Worm (Caenorhabditis elegans) whole organism, L3 larva: ENCODE data around the gene K09C8.8.
A peak's percentile ranks its signal among the peaks of the same experiment; 100 is the strongest.

ENCODE experiments used
- R02D3.7 ChIP-seq: fragments of 150-350 bp; optimal IDR thresholded peaks from 2 replicates; lab custom pipeline; 2014; ENCODE audit warnings: missing biosample characterization, missing genetic modification characterization
- ZK546.5 ChIP-seq: sonication (generic microtip); optimal IDR thresholded peaks from 2 replicates; lab custom pipeline; 2017; ENCODE audit warnings: missing biosample characterization, missing genetic modification characterization
- ama-1 ChIP-seq: fragments of 150-350 bp; optimal IDR thresholded peaks from 2 replicates; lab custom pipeline; 2018
- ceh-28 ChIP-seq: fragments of 150-350 bp; optimal IDR thresholded peaks from 2 replicates; lab custom pipeline; 2014; ENCODE audit warnings: missing biosample characterization, missing genetic modification reagents, missing genetic modification characterization
- ceh-9 ChIP-seq: sonication (generic microtip); optimal IDR thresholded peaks from 2 replicates; lab custom pipeline; 2018; ENCODE audit warnings: missing biosample characterization, missing genetic modification characterization
- daf-12 ChIP-seq: fragments of 150-350 bp; optimal IDR thresholded peaks from 2 replicates; lab custom pipeline; 2014; ENCODE audit warnings: missing biosample characterization, missing genetic modification reagents, missing genetic modification characterization
- elt-1 ChIP-seq: fragments of 150-350 bp; optimal IDR thresholded peaks from 2 replicates; lab custom pipeline; 2014; ENCODE audit warnings: missing biosample characterization, missing genetic modification characterization
- elt-2 ChIP-seq: sonication (generic microtip); optimal IDR thresholded peaks from 2 replicates; lab custom pipeline; 2016; ENCODE audit warnings: missing genetic modification reagents, mild to moderate bottlenecking, missing genetic modification characterization, missing compliant biosample characterization
- elt-3 ChIP-seq, 3 experiments: fragments of 150-350 bp in 1 of 3; sonication (generic microtip) in 2 of 3; optimal IDR thresholded peaks; 2 replicates in 2 of 3; 4 replicates in 1 of 3; lab custom pipeline; 2014 to 2017; ENCODE audit warnings: missing biosample characterization in 3 of 3, missing genetic modification characterization in 3 of 3
- eor-1 ChIP-seq, 2 experiments: fragments of 150-350 bp; optimal IDR thresholded peaks; 2 replicates each; lab custom pipeline; 2014 to 2018; ENCODE audit warnings: missing biosample characterization in 2 of 2, missing genetic modification characterization in 2 of 2
- fkh-10 ChIP-seq: sonication (generic microtip); optimal IDR thresholded peaks from 2 replicates; lab custom pipeline; 2017; ENCODE audit warnings: missing biosample characterization, missing genetic modification reagents, missing genetic modification characterization
- fkh-2 ChIP-seq: fragments of 150-350 bp; optimal IDR thresholded peaks from 2 replicates; lab custom pipeline; 2014; ENCODE audit warnings: missing biosample characterization, missing genetic modification reagents, missing genetic modification characterization
- hmg-11 ChIP-seq: sonication (generic microtip); optimal IDR thresholded peaks from 2 replicates; lab custom pipeline; 2016; ENCODE audit warnings: missing genetic modification characterization, missing compliant biosample characterization
- jun-1 ChIP-seq: fragments of 150-350 bp; optimal IDR thresholded peaks from 2 replicates; lab custom pipeline; 2014; ENCODE audit warnings: missing biosample characterization, missing genetic modification reagents, missing genetic modification characterization
- lin-39 ChIP-seq: fragments of 150-350 bp; optimal IDR thresholded peaks from 2 replicates; lab custom pipeline; 2018; ENCODE audit warnings: missing biosample characterization, missing genetic modification reagents, missing genetic modification characterization
- lsy-12 ChIP-seq: sonication (generic microtip); optimal IDR thresholded peaks from 2 replicates; lab custom pipeline; 2016; ENCODE audit warnings: mild to moderate bottlenecking, missing genetic modification characterization, missing compliant biosample characterization
- mdl-1 ChIP-seq: fragments of 150-350 bp; optimal IDR thresholded peaks from 2 replicates; lab custom pipeline; 2014; ENCODE audit warnings: missing biosample characterization, missing genetic modification characterization
- nfya-1 ChIP-seq: sonication (generic microtip); optimal IDR thresholded peaks from 2 replicates; lab custom pipeline; 2017; ENCODE audit warnings: missing genetic modification characterization, mild to moderate bottlenecking, missing compliant biosample characterization, antibody characterized with exemption, moderate library complexity; ENCODE audit not compliant: insufficient read depth
- nhr-12 ChIP-seq: fragments of 150-350 bp; optimal IDR thresholded peaks from 2 replicates; lab custom pipeline; 2014; ENCODE audit warnings: missing biosample characterization, missing genetic modification characterization
- nhr-23 ChIP-seq: fragments of 150-350 bp; optimal IDR thresholded peaks from 2 replicates; lab custom pipeline; 2014; ENCODE audit warnings: missing biosample characterization, missing genetic modification reagents, missing genetic modification characterization
- nhr-25 ChIP-seq: sonication (generic microtip); optimal IDR thresholded peaks from 2 replicates; lab custom pipeline; 2017; ENCODE audit warnings: missing biosample characterization, missing genetic modification characterization
- nhr-43 ChIP-seq: sonication (generic microtip); optimal IDR thresholded peaks from 2 replicates; lab custom pipeline; 2016; ENCODE audit warnings: mild to moderate bottlenecking, missing genetic modification characterization, missing compliant biosample characterization; ENCODE audit not compliant: poor library complexity, severe bottlenecking
- nhr-67 ChIP-seq: fragments of 150-350 bp; optimal IDR thresholded peaks from 2 replicates; lab custom pipeline; 2014; ENCODE audit warnings: missing biosample characterization, missing genetic modification characterization
- pha-4 ChIP-seq: fragments of 150-350 bp; optimal IDR thresholded peaks from 2 replicates; lab custom pipeline; 2014; ENCODE audit warnings: missing biosample characterization, missing genetic modification reagents, missing genetic modification characterization
- pqm-1 ChIP-seq: fragments of 150-350 bp; optimal IDR thresholded peaks from 2 replicates; lab custom pipeline; 2017; ENCODE audit warnings: missing biosample characterization, missing genetic modification characterization, inconsistent platforms
- sea-2 ChIP-seq: fragments of 150-350 bp; sonication (generic microtip); optimal IDR thresholded peaks from 4 replicates; lab custom pipeline; 2014; ENCODE audit warnings: missing biosample characterization, missing genetic modification reagents, missing genetic modification characterization
- unc-39 ChIP-seq: sonication (generic microtip); optimal IDR thresholded peaks from 4 replicates; lab custom pipeline; 2017; ENCODE audit warnings: missing biosample characterization, missing genetic modification characterization
- unc-62 ChIP-seq: fragments of 150-350 bp; sonication (generic microtip); optimal IDR thresholded peaks from 4 replicates; lab custom pipeline; 2014; ENCODE audit warnings: missing biosample characterization, missing genetic modification reagents, missing genetic modification characterization
- ztf-11 ChIP-seq: fragments of 150-350 bp; optimal IDR thresholded peaks from 2 replicates; lab custom pipeline; 2014; ENCODE audit warnings: missing biosample characterization, missing genetic modification characterization
- ztf-4 ChIP-seq: fragments of 150-350 bp; optimal IDR thresholded peaks from 2 replicates; lab custom pipeline; 2014; ENCODE audit warnings: missing biosample characterization, missing genetic modification characterization

The K09C8.8 gene

DNA sequence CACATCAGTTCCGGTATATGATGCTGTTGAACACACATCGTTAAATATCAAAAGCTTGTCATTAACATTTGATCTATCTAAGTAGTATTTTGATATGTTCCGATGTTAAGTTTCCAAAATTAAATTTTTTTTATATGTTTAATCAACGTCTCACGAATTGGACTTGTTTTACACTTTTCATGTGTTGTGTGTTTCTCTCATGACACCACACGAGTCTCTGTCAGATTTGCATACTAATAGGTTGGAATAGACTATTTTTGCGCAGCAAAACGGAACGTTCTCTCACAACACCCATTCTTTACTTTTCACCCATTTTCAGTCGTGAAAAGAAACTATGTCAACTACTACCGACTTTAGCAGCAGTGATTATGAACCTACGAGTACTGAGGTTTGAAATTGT is at the start of gene K09C8.8:
TSS of gene K09C8.8 (plus strand) at position 301 of the 400 bp plus-strand sequence.
- TF ChIP-seq eor-1 (tag; optimal IDR thresholded peaks at IDR 0.05; lab: Kevin White, UChicago) (no peak), ztf-11 (tag; lab: Kevin White, UChicago) (no peak), daf-12 (tag; lab: Kevin White, UChicago) (no peak), nhr-12 (tag; lab: Kevin White, UChicago) (no peak), nhr-25 (no peak)

DNA sequence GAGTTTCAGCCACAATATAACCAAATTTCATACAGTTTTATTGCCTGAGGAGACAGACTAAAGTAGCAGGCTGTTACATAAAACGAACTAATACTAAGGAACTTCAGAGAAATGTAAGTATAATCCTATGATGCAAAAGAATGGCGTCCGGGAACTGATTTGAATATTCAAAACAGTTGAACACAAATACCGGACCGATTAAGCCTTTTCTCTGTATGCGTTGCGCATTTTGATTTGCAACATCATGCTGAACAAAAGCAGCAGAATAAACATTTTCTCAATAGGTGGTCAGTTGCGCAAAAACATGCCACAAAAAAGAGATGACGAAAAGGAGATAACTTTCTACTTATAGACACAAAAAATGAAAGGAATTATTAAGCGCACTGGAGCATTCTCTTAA is 46.7 kb upstream of the K09C8.8 start:
- TF ChIP-seq mdl-1 (tag; lab: Kevin White, UChicago) (no peak), ceh-9 (tag; lab: Kevin White, UChicago) (no peak), hmg-11 (tag; lab: Kevin White, UChicago) (no peak), nhr-67 (tag; lab: Kevin White, UChicago) (no peak), R02D3.7 (no peak), unc-62 (no peak), nfya-1 (tag; lab: Kevin White, UChicago) (no peak), pha-4 (tag; lab: Kevin White, UChicago) (no peak), ztf-4 (no peak), nhr-25 (no peak)

ce11 chrX:10927136-10927535 is 43.6 kb upstream of the K09C8.8 start:
- no peak for TF ChIP-seq nhr-23 (tag; lab: Kevin White, UChicago)
- no peak for TF ChIP-seq ZK546.5 (tag; lab: Kevin White, UChicago)

- peak; percentile 56 for TF ChIP-seq elt-2 (tag; lab: Kevin White, UChicago)
- no peak for TF ChIP-seq nfya-1 (tag; lab: Kevin White, UChicago)
- TF ChIP-seq pha-4 (tag; lab: Kevin White, UChicago) = peak; percentile 26
Observed at ce11 chrX:10928948-10929563, 41.7 kb upstream of the K09C8.8 start, which contains the start of gene dgn-1. Gene dgn-1, minus strand, starts transcription at chrX:10928998.

DNA sequence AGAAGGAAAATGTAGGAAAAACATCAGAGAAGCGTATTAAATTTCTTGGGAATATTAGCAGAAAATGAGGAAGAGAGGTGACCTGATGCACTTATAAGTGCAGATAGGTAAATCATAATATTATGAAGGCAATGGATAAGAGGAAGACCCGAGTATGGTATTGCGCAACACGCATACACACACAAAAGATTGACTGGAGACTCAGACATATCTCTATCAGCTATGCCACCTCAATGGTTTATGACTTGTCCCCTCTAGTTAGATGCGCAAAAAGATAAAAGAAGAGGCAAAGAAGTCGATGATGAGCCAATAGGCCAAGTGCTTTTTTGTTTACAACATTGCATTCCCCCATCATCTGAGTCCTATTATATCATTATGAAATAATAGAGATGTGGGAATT is 38.6 kb upstream of the K09C8.8 start:
- TF ChIP-seq R02D3.7 = no peak

DNA sequence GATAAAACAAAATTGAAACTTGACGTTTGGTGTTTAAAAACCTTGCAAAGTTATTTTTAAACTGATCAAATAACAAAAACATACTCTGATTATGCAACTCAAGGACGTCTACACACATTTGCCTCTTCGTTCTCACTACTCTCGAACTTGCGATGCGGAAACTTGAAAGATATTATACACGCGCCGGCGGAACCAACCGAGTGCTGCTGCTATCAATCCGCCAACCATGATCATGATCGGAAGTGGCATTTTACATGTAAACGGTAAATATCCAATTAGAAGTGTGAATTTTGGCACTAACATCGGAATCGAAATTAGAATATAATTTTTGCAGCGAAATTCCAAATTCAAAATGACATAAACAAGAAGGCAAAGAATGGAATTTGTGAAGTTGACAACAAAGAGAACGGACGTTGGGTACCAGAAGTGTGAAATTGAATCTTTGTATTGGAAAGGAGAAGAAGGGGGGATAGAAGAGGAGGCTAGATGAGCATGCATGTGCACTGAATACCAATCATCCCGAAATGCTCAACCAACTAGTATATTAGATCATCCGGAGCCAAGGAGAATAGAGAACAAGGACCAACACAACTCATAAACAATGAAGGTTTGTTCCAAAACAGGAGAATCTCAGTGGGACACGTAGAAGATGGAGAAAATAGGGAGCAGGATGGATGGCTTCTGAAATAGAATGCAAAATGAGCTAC is 37.3 kb upstream of the K09C8.8 start:
- no peak for TF ChIP-seq fkh-2 (tag; lab: Kevin White, UChicago)

DNA sequence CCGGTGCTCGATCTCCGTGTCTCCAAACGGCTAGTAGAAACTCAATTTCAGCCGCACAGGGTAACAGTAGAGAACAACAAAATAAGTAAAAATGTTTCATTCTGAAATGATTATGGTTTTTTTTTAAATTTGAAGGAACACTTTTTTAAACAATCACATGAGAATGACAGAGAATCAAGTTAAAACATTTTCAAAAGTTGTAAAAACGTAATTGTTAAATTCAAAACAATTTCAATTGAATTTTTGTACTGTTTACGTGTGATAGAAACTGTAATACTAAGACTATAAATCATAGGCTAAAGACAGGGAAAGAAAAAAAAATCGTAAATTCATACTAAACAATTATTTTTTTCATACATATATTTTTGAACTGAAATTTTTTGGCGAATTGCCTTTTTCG is 29.5 kb upstream of the K09C8.8 start, which contains the start of gene pho-7:
TSS of gene pho-7 (minus strand) at position 101 of the 400 bp plus-strand sequence.
- TF ChIP-seq ztf-11 (tag; lab: Kevin White, UChicago) (no peak), lsy-12 (tag; lab: Kevin White, UChicago) (no peak), sea-2 (GFP tag; lab: Kevin White, UChicago) (no peak), nhr-43 (tag; lab: Kevin White, UChicago) (no peak), elt-1 (tag; lab: Kevin White, UChicago) (no peak), pqm-1 (tag; lab: Kevin White, UChicago) (no peak), elt-2 (tag; lab: Kevin White, UChicago) (no peak), unc-39 (no peak), fkh-2 (tag; lab: Kevin White, UChicago) (no peak), nhr-23 (tag; lab: Kevin White, UChicago) (no peak), R02D3.7 (no peak), jun-1 (tag; lab: Kevin White, UChicago) (no peak)

DNA sequence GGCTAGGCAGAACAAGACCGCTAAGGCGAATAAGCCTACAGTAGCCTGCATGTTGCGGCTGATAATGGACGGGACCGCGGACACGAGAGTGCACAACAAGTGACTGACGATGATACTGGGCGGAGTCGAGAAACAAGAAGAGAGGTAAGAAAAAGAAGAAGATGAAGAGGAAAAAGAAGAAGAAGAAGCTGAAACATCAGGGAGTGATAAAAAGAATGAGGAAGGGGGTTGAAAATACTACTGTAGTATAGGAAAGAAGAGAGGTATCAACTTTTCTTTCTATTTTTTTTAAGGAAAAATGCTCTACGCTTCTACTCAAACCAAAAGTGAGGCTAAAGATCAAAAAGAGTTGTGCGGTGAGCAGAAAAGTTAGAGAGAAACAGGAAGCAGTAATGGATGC is 21.9 kb upstream of the K09C8.8 start, which contains the start of gene T21B6.3:
TSS of gene T21B6.3 (minus strand) at position 101 of the 400 bp plus-strand sequence.
- no peak for TF ChIP-seq sea-2 (GFP tag; lab: Kevin White, UChicago)
- TF ChIP-seq ama-1 = no peak
- TF ChIP-seq lsy-12 (tag; lab: Kevin White, UChicago) = no peak
- no peak for TF ChIP-seq ztf-11 (tag; lab: Kevin White, UChicago)
- TF ChIP-seq ceh-28 (tag; lab: Kevin White, UChicago) = no peak
- TF ChIP-seq nhr-67 (tag; lab: Kevin White, UChicago) = no peak
- no peak for TF ChIP-seq fkh-10 (GFP tag; lab: Kevin White, UChicago)
- TF ChIP-seq elt-2 (tag; lab: Kevin White, UChicago) = no peak
- no peak for TF ChIP-seq unc-62
- TF ChIP-seq nhr-12 (tag; lab: Kevin White, UChicago) = no peak
- TF ChIP-seq nhr-25 = no peak
- no peak for TF ChIP-seq ztf-4
- TF ChIP-seq pha-4 (tag; lab: Kevin White, UChicago) = no peak
- no peak for TF ChIP-seq lin-39
- no peak for TF ChIP-seq elt-3 (tag; optimal IDR thresholded peaks at IDR 0.05; lab: Kevin White, UChicago)
